Fruit fly (Drosophila melanogaster) whole organism, embryonic: ENCODE data around the gene galene.

Experiments used
- Aef1 ChIP-seq: fragments of 200-800 bp; sonication (Bioruptor generic); IDR thresholded peaks from 3 replicates; pipeline ENCODE4 v1.3.6; 2022; ENCODE audit warnings: missing biosample characterization, missing genetic modification characterization
- Asciz ChIP-seq: fragments of 200-800 bp; sonication (Bioruptor generic); optimal IDR thresholded peaks from 2 replicates; lab custom pipeline; 2017; ENCODE audit warnings: missing biosample characterization, mild to moderate bottlenecking, missing genetic modification characterization, missing genetic modification reagents
- CG10366 ChIP-seq: fragments of 200-800 bp; sonication (Bioruptor generic); IDR thresholded peaks from 2 replicates; pipeline ENCODE4 v1.3.6; 2022; ENCODE audit warnings: missing biosample characterization, missing genetic modification characterization
- CG11456 ChIP-seq: fragments of 200-800 bp; sonication (Bioruptor generic); IDR thresholded peaks from 3 replicates; pipeline ENCODE4 v1.3.6; 2022; ENCODE audit warnings: missing biosample characterization, missing genetic modification characterization
- CG12299 ChIP-seq: fragments of 200-800 bp; sonication (Bioruptor generic); optimal IDR thresholded peaks from 2 replicates; lab custom pipeline; 2018; ENCODE audit warnings: missing biosample characterization, mild to moderate bottlenecking, missing genetic modification characterization
- CG13296 ChIP-seq: fragments of 200-800 bp; sonication (Bioruptor generic); optimal IDR thresholded peaks from 3 replicates; lab custom pipeline; 2018; ENCODE audit warnings: missing biosample characterization, mild to moderate bottlenecking, missing genetic modification characterization
- CG13424 ChIP-seq: fragments of 200-800 bp; sonication (Bioruptor generic); optimal IDR thresholded peaks from 2 replicates; lab custom pipeline; 2019; ENCODE audit warnings: missing biosample characterization, mild to moderate bottlenecking, missing genetic modification characterization, moderate library complexity
- CG14441 ChIP-seq: fragments of 200-800 bp; sonication (Bioruptor generic); IDR thresholded peaks from 2 replicates; pipeline ENCODE4 v1.3.6; 2022; ENCODE audit warnings: missing biosample characterization, missing genetic modification characterization
- CG15269 ChIP-seq: fragments of 200-800 bp; sonication (Bioruptor generic); optimal IDR thresholded peaks from 2 replicates; lab custom pipeline; 2018; ENCODE audit warnings: missing biosample characterization, mild to moderate bottlenecking, missing genetic modification characterization, moderate library complexity
- CG1603 ChIP-seq: fragments of 200-800 bp; sonication (Bioruptor generic); optimal IDR thresholded peaks from 2 replicates; lab custom pipeline; 2019; ENCODE audit warnings: missing biosample characterization, mild to moderate bottlenecking, missing genetic modification characterization, moderate library complexity
- CG16779 ChIP-seq: fragments of 200-800 bp; sonication (Bioruptor generic); IDR thresholded peaks from 2 replicates; pipeline ENCODE4 v1.3.6; 2022; ENCODE audit warnings: missing biosample characterization, missing genetic modification characterization
- CG16815 ChIP-seq: fragments of 200-800 bp; sonication (Bioruptor generic); optimal IDR thresholded peaks from 3 replicates; lab custom pipeline; 2017; ENCODE audit warnings: missing biosample characterization, mild to moderate bottlenecking, missing genetic modification characterization
- CG17829 ChIP-seq: fragments of 200-800 bp; optimal IDR thresholded peaks from 2 replicates; lab custom pipeline; 2019; ENCODE audit warnings: missing biosample characterization, mild to moderate bottlenecking, missing genetic modification characterization, moderate library complexity
- CG18011 ChIP-seq: fragments of 200-800 bp; sonication (Bioruptor generic); optimal IDR thresholded peaks from 2 replicates; lab custom pipeline; 2017; ENCODE audit warnings: missing biosample characterization, missing genetic modification characterization, mild to moderate bottlenecking, moderate library complexity, missing genotype
- CG2678 ChIP-seq: fragments of 200-800 bp; sonication (Bioruptor generic); optimal IDR thresholded peaks from 3 replicates; lab custom pipeline; 2019; ENCODE audit warnings: missing biosample characterization, mild to moderate bottlenecking, missing genetic modification characterization, moderate library complexity
- CG3065 ChIP-seq: fragments of 200-800 bp; sonication (Bioruptor generic); optimal IDR thresholded peaks from 2 replicates; lab custom pipeline; 2016; ENCODE audit warnings: missing biosample characterization, missing genetic modification characterization
- CG3163 ChIP-seq: fragments of 200-800 bp; sonication (Bioruptor generic); optimal IDR thresholded peaks from 3 replicates; lab custom pipeline; 2016; ENCODE audit warnings: missing biosample characterization, missing genetic modification characterization
- CG4730 ChIP-seq: fragments of 200-800 bp; sonication (Bioruptor generic); IDR thresholded peaks from 2 replicates; pipeline ENCODE4 v1.3.6; 2022; ENCODE audit warnings: missing biosample characterization, missing genetic modification characterization
- CG4854 ChIP-seq: fragments of 200-800 bp; sonication (Bioruptor generic); optimal IDR thresholded peaks from 2 replicates; lab custom pipeline; 2016; ENCODE audit warnings: missing biosample characterization, missing genetic modification characterization, inconsistent platforms
- CG6654 ChIP-seq: fragments of 200-800 bp; sonication (Bioruptor generic); optimal IDR thresholded peaks from 2 replicates; lab custom pipeline; 2017; ENCODE audit warnings: missing biosample characterization, mild to moderate bottlenecking, missing genetic modification characterization
- CG6791 ChIP-seq: fragments of 200-800 bp; sonication (Bioruptor generic); IDR thresholded peaks from 3 replicates; pipeline ENCODE4 v1.3.6; 2022; ENCODE audit warnings: missing biosample characterization, missing genetic modification characterization; ENCODE audit not compliant: partially characterized antibody
- CG8089 ChIP-seq: fragments of 200-800 bp; sonication (Bioruptor generic); optimal IDR thresholded peaks from 3 replicates; lab custom pipeline; 2016; ENCODE audit warnings: missing biosample characterization, missing genetic modification characterization
- CG8388 ChIP-seq: fragments of 200-800 bp; sonication (Bioruptor generic); optimal IDR thresholded peaks from 2 replicates; lab custom pipeline; 2019; ENCODE audit warnings: missing biosample characterization, mild to moderate bottlenecking, missing genetic modification characterization, moderate library complexity
- CG9797 ChIP-seq: fragments of 200-800 bp; sonication (Bioruptor generic); optimal IDR thresholded peaks from 3 replicates; lab custom pipeline; 2018; ENCODE audit warnings: missing biosample characterization, mild to moderate bottlenecking, missing genetic modification characterization
- Dad ChIP-seq: fragments of 200-800 bp; sonication (Bioruptor generic); optimal IDR thresholded peaks from 3 replicates; lab custom pipeline; 2016; ENCODE audit warnings: missing biosample characterization, missing genetic modification characterization
- Deaf1 ChIP-seq: fragments of 200-800 bp; optimal IDR thresholded peaks from 3 replicates; lab custom pipeline; 2019; ENCODE audit warnings: missing biosample characterization, mild to moderate bottlenecking, missing genetic modification characterization, moderate library complexity
- Doc3 ChIP-seq: fragments of 200-800 bp; sonication (Bioruptor generic); IDR thresholded peaks from 3 replicates; pipeline ENCODE4 v1.3.6; 2022; ENCODE audit warnings: missing biosample characterization, missing genetic modification characterization; ENCODE audit not compliant: partially characterized antibody
- Eip74EF ChIP-seq, 2 experiments: fragments of 200-800 bp in 1 of 2; fragments of >200 bp in 1 of 2; sonication (Bioruptor generic) in 1 of 2; optimal IDR thresholded peaks; 2 replicates each; lab custom pipeline; 2017 to 2019; ENCODE audit warnings: missing biosample characterization in 2 of 2, missing genetic modification characterization in 2 of 2, mild to moderate bottlenecking in 1 of 2, moderate library complexity in 1 of 2
- HmgD ChIP-seq: fragments of 200-800 bp; sonication (Bioruptor generic); optimal IDR thresholded peaks from 3 replicates; lab custom pipeline; 2016; ENCODE audit warnings: missing biosample characterization, missing genetic modification characterization
- Jarid2 ChIP-seq: fragments of 200-800 bp; sonication (Bioruptor generic); optimal IDR thresholded peaks from 3 replicates; lab custom pipeline; 2017; ENCODE audit warnings: mild to moderate bottlenecking, missing biosample characterization, missing genetic modification reagents, missing genetic modification characterization
- NC2α ChIP-seq: fragments of 200-800 bp; sonication (Bioruptor generic); optimal IDR thresholded peaks from 2 replicates; lab custom pipeline; 2016; ENCODE audit warnings: missing biosample characterization, missing genetic modification characterization
- NFAT ChIP-seq: fragments of 200-800 bp; sonication (Bioruptor generic); IDR thresholded peaks from 2 replicates; pipeline ENCODE4 v1.3.6; 2022; ENCODE audit warnings: missing biosample characterization, missing genetic modification characterization
- NK7.1 ChIP-seq: fragments of 200-800 bp; sonication (Bioruptor generic); optimal IDR thresholded peaks from 3 replicates; lab custom pipeline; 2016; ENCODE audit warnings: missing biosample characterization, missing genetic modification characterization
- Sox100B ChIP-seq: fragments of 200-800 bp; sonication (Bioruptor generic); optimal IDR thresholded peaks from 3 replicates; lab custom pipeline; 2018; ENCODE audit warnings: missing biosample characterization, mild to moderate bottlenecking, missing genetic modification characterization
- Stat92E ChIP-seq, 3 experiments: fragments of >200 bp in 2 of 3; fragments of 200-800 bp in 1 of 3; sonication (Bioruptor generic) in 1 of 3; optimal IDR thresholded peaks; 2 replicates each; lab custom pipeline; 2017 to 2019; ENCODE audit warnings: missing biosample characterization in 3 of 3, missing genetic modification characterization in 3 of 3, mild to moderate bottlenecking in 1 of 3, moderate library complexity in 1 of 3
- ac ChIP-seq: fragments of 200-800 bp; sonication (Bioruptor generic); optimal IDR thresholded peaks from 3 replicates; lab custom pipeline; 2017; ENCODE audit warnings: missing biosample characterization, mild to moderate bottlenecking, missing genetic modification characterization
- al ChIP-seq: fragments of 200-800 bp; sonication (Bioruptor generic); IDR thresholded peaks from 2 replicates; pipeline ENCODE4 v1.3.6; 2022; ENCODE audit warnings: missing biosample characterization, missing genetic modification characterization
- bowl ChIP-seq: fragments of 200-800 bp; sonication (Bioruptor generic); IDR thresholded peaks from 2 replicates; pipeline ENCODE4 v1.3.6; 2022; ENCODE audit warnings: missing biosample characterization, missing genetic modification characterization
- crp ChIP-seq, 2 experiments: fragments of 200-800 bp; sonication (Bioruptor generic); optimal IDR thresholded peaks; 2 replicates in 1 of 2; 3 replicates in 1 of 2; lab custom pipeline; 2017; ENCODE audit warnings: missing biosample characterization in 2 of 2, missing genetic modification characterization in 2 of 2, mild to moderate bottlenecking in 1 of 2, moderate library complexity in 1 of 2
- esg ChIP-seq: fragments of 200-800 bp; sonication (Bioruptor generic); conservative IDR thresholded peaks from 2 replicates; pipeline ENCODE4 v1.3.6; 2022; ENCODE audit warnings: missing biosample characterization, missing genetic modification characterization
- fd102C ChIP-seq: fragments of 200-800 bp; sonication (Bioruptor generic); optimal IDR thresholded peaks from 2 replicates; lab custom pipeline; 2018; ENCODE audit warnings: missing biosample characterization, mild to moderate bottlenecking, missing genetic modification characterization, moderate library complexity
- gro ChIP-seq: fragments of 200-800 bp; sonication (Bioruptor generic); optimal IDR thresholded peaks from 2 replicates; lab custom pipeline; 2016; ENCODE audit warnings: missing biosample characterization, missing genetic modification characterization
- ham ChIP-seq: fragments of 200-800 bp; sonication (Bioruptor generic); IDR thresholded peaks from 2 replicates; pipeline ENCODE4 v1.3.6; 2022; ENCODE audit warnings: missing biosample characterization, missing genetic modification characterization
- lmd ChIP-seq: fragments of 200-800 bp; sonication (Bioruptor generic); IDR thresholded peaks from 2 replicates; pipeline ENCODE4 v1.3.6; 2022; ENCODE audit warnings: missing biosample characterization, missing genetic modification characterization
- nom ChIP-seq: fragments of 200-800 bp; sonication (Bioruptor generic); optimal IDR thresholded peaks from 2 replicates; lab custom pipeline; 2017; ENCODE audit warnings: missing biosample characterization, missing genetic modification characterization, mild to moderate bottlenecking, moderate library complexity, missing genetic modification reagents
- scrt ChIP-seq: fragments of 200-800 bp; sonication (Bioruptor generic); optimal IDR thresholded peaks from 2 replicates; lab custom pipeline; 2018; ENCODE audit warnings: missing biosample characterization, mild to moderate bottlenecking, missing genetic modification characterization, moderate library complexity
- stc ChIP-seq: fragments of 200-800 bp; sonication (Bioruptor generic); IDR thresholded peaks from 2 replicates; pipeline ENCODE4 v1.3.6; 2022; ENCODE audit warnings: missing biosample characterization, missing genetic modification characterization
- unc-4 ChIP-seq: fragments of 200-800 bp; sonication (Bioruptor generic); IDR thresholded peaks from 2 replicates; pipeline ENCODE4 v1.3.6; 2022; ENCODE audit warnings: missing biosample characterization, missing genetic modification characterization; ENCODE audit not compliant: partially characterized antibody
- zen ChIP-seq: fragments of 200-800 bp; sonication (Bioruptor generic); optimal IDR thresholded peaks from 3 replicates; lab custom pipeline; 2018; ENCODE audit warnings: missing biosample characterization, mild to moderate bottlenecking, missing genetic modification characterization, moderate library complexity

Gene galene

DNA sequence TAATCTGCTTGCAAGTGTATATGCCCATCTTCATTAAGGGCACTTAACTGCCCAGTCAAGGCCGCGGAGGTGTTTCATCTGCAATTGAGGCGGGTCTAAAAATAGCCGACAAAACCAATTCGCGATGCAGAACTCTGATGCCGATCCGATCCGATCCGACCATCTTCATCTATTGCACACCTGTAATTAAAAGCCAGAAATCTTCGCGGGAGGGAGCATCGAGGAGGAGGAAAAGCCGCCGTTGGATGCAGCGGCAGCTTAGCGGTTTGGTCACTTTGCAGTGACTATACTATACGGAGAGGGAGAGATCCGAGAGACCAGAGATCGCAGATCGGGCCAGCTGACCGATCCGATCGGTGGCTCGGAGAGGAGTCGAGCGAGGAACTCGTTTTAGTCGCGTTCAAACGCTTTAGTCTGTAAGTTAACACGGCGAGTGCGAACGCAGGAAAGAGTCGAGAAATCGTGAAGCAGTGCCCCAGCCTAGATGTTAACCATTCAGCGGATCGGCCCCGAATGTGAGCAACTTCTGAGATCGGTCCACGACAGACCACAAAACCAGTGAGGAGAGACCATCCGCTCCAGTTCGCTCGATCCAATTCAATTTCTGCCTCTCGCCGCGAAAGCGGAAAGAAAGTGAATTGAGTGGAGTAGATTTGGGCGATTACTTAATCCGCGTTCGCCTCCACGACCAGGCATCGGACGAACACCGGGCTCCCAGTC is 20.7 kb downstream of the galene start, which contains the start of gene tfc (continued):
- TF ChIP-seq Stat92E (GFP tag; optimal IDR thresholded peaks at IDR 0.05; lab: Kevin White, UChicago) (no peak), zen (no peak), Jarid2 (peak; percentile 64), esg (GFP tag; lab: Robert Waterston, UW) (no peak), CG16779 (GFP tag; lab: Robert Waterston, UW) (no peak), CG4730 (no peak), ham (GFP tag; lab: Robert Waterston, UW) (no peak), CG8089 (GFP tag; lab: Kevin White, UChicago) (no peak), Deaf1 (tag; lab: Kevin White, UChicago) (peak; percentile 90), CG12299 (tag; lab: Kevin White, UChicago) (no peak), CG15269 (tag; lab: Kevin White, UChicago) (no peak), scrt (GFP tag; lab: Kevin White, UChicago) (no peak), Asciz (GFP tag; lab: Kevin White, UChicago) (no peak), ac (GFP tag; lab: Kevin White, UChicago) (no peak), Doc3 (GFP tag; lab: Robert Waterston, UW) (no peak), CG3065 (GFP tag; lab: Kevin White, UChicago) (no peak), CG6791 (GFP tag; lab: Robert Waterston, UW) (no peak), CG9797 (no peak), CG4854 (GFP tag; lab: Kevin White, UChicago) (no peak), Eip74EF (GFP tag; optimal IDR thresholded peaks at IDR 0.05; lab: Kevin White, UChicago) (peak in 1 of 2 experiments; percentile 14), CG8388 (GFP tag; lab: Kevin White, UChicago) (no peak), Dad (no peak), NK7.1 (GFP tag; lab: Kevin White, UChicago) (no peak), CG1603 (tag; lab: Kevin White, UChicago) (no peak), Sox100B (GFP tag; lab: Kevin White, UChicago) (no peak), Aef1 (GFP tag; lab: Robert Waterston, UW) (no peak), CG16815 (GFP tag; lab: Kevin White, UChicago) (no peak), CG13296 (GFP tag; lab: Kevin White, UChicago) (no peak), CG11456 (GFP tag; lab: Robert Waterston, UW) (no peak), unc-4 (GFP tag; lab: Robert Waterston, UW) (no peak), CG17829 (tag; lab: Kevin White, UChicago) (no peak), HmgD (no peak), crp (GFP tag; optimal IDR thresholded peaks at IDR 0.05; lab: Kevin White, UChicago) (no peak), fd102C (GFP tag; lab: Kevin White, UChicago) (no peak), CG10366 (GFP tag; lab: Robert Waterston, UW) (no peak), stc (GFP tag; lab: Robert Waterston, UW) (no peak), NC2α (no peak), CG2678 (tag; lab: Kevin White, UChicago) (no peak), CG18011 (GFP tag; lab: Kevin White, UChicago) (no peak), CG14441 (GFP tag; lab: Robert Waterston, UW) (no peak), CG6654 (no peak), NFAT (no peak), al (GFP tag; lab: Robert Waterston, UW) (no peak), lmd (GFP tag; lab: Robert Waterston, UW) (no peak), gro (GFP tag; lab: Kevin White, UChicago) (no peak), CG3163 (no peak), bowl (no peak), nom (GFP tag; lab: Kevin White, UChicago) (peak; percentile 55), CG13424 (no peak)
